Worm (Caenorhabditis elegans): ENCODE measurements around the gene Y38C1AA.19.

Y38C1AA.19 gene

ce11 chrIV:139652-140051, 20.3 kb upstream of the Y38C1AA.19 start:
- no peak for TF ChIP-seq ztf-23 (GFP tag; IDR thresholded peaks at IDR 0.05)
- no peak for TF ChIP-seq ztf-29 (GFP tag; IDR thresholded peaks at IDR 0.05)
- no peak for TF ChIP-seq flt-1 (GFP tag; IDR thresholded peaks at IDR 0.05)
- no peak for TF ChIP-seq ref-1 (GFP tag; conservative IDR thresholded peaks at IDR 0.05)

ce11 chrIV:141022-141421, 18.9 kb upstream of the Y38C1AA.19 start:
- TF ChIP-seq tab-1 (GFP tag; IDR thresholded peaks at IDR 0.05), result no peak

DNA sequence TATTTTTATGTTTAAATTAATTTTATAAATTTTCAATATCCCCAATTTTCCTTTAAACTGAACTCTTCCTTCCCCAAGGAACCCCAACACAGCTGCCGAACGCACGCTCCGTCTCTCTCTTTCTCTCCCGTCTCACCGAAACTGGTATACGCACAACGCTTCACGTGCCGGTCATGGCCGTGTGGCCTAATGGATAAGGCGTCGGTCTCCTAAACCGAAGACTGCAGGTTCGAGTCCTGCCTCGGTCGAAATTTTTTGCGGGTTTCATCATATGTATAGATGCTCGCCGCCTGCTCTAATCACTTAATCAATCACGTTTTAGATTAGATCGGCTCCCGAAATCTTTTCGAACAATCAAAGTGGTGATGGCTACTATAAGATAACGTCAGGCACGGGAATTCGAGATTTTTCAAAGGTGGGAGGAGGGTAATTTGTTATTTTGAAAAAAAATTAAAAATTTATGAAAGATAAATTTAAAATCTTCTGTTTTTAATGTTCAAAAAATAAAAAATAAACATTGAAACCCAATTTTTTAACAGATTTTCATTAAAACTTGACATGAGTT, 16.1 kb upstream of the Y38C1AA.19 start:
- TF ChIP-seq ztf-29 (GFP tag; IDR thresholded peaks at IDR 0.05), result peak; percentile 98
- TF ChIP-seq tab-1 (GFP tag; IDR thresholded peaks at IDR 0.05), result peak; percentile 99
- peak; percentile 97 for TF ChIP-seq klf-2 (GFP tag; conservative IDR thresholded peaks at IDR 0.05)
- peak; percentile 94 for TF ChIP-seq T22C8.4 (GFP tag; IDR thresholded peaks at IDR 0.05)
- peak; percentile 70 for TF ChIP-seq med-1 (GFP tag; optimal IDR thresholded peaks at IDR 0.05; ENCODE audit: insufficient read depth)
- TF ChIP-seq cog-1 (tag; optimal IDR thresholded peaks at IDR 0.05), result peak; percentile 94
- peak; percentile 96 for TF ChIP-seq ztf-23 (GFP tag; IDR thresholded peaks at IDR 0.05)
- peak; percentile 95 for TF ChIP-seq ref-1 (GFP tag; conservative IDR thresholded peaks at IDR 0.05)
- TF ChIP-seq flt-1 (GFP tag; IDR thresholded peaks at IDR 0.05), result peak; percentile 98

ce11 chrIV:147819-148218, 12.1 kb upstream of the Y38C1AA.19 start, which contains the start of gene col-99:
col-99 (minus strand) TSS chrIV:147919.
- TF ChIP-seq med-1 (GFP tag; optimal IDR thresholded peaks at IDR 0.05; ENCODE audit: insufficient read depth), result no peak
- TF ChIP-seq klf-2 (GFP tag; conservative IDR thresholded peaks at IDR 0.05), result no peak
- TF ChIP-seq T22C8.4 (GFP tag; IDR thresholded peaks at IDR 0.05), result no peak
- no peak for TF ChIP-seq cog-1 (tag; optimal IDR thresholded peaks at IDR 0.05)
- TF ChIP-seq flt-1 (GFP tag; IDR thresholded peaks at IDR 0.05), result no peak
- no peak for TF ChIP-seq ztf-23 (GFP tag; IDR thresholded peaks at IDR 0.05)

DNA sequence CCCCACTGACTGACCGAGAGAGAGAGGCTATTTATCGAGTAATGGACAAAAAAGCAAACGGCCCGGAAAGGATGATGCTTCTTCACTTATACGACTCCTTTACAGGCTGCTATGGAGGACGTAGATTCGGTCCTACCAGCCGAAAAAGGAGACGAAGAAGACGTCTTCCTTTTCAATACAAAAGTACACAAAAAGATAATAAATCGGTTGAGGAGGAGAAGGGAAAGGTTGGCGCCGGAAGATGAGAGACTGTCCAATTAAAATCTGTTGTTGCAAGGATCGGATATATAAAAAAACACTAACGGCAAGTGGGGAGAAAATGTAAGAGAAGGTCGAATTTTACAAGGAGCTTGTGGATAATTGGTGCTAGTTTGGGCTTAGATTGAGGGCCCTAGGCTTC, 11.2 kb upstream of the Y38C1AA.19 start:
- no peak for TF ChIP-seq ref-1 (GFP tag; conservative IDR thresholded peaks at IDR 0.05)

DNA sequence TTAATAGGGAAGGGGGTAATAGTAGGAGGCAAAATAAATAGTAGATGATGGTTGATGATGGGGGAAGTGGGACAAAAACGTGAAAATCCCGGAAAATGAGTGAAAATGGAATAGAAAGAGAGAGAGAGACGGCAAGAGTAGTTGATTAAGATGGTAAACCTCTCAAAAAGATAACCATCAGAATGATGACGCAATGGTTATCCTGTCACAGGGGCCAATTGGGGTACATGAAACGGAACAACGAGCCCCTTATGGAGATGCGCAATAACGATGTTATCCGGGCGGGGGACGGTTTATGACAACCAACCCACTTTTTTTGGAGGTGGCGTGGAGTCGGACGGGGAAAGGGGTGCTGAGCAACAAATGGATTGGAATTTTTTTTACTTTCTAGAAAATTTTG, 10.2 kb upstream of the Y38C1AA.19 start:
- TF ChIP-seq ztf-29 (GFP tag; IDR thresholded peaks at IDR 0.05), result no peak
- no peak for TF ChIP-seq klf-2 (GFP tag; conservative IDR thresholded peaks at IDR 0.05)
- no peak for TF ChIP-seq tab-1 (GFP tag; IDR thresholded peaks at IDR 0.05)
- no peak for TF ChIP-seq flt-1 (GFP tag; IDR thresholded peaks at IDR 0.05)
- TF ChIP-seq T22C8.4 (GFP tag; IDR thresholded peaks at IDR 0.05), result no peak
- no peak for TF ChIP-seq med-1 (GFP tag; optimal IDR thresholded peaks at IDR 0.05; ENCODE audit: insufficient read depth)
- no peak for TF ChIP-seq ref-1 (GFP tag; conservative IDR thresholded peaks at IDR 0.05)
- no peak for TF ChIP-seq ztf-23 (GFP tag; IDR thresholded peaks at IDR 0.05)
- TF ChIP-seq cog-1 (tag; optimal IDR thresholded peaks at IDR 0.05), result no peak

- TF ChIP-seq ztf-23 (GFP tag; IDR thresholded peaks at IDR 0.05) (no peak), tab-1 (GFP tag; IDR thresholded peaks at IDR 0.05) (no peak), ref-1 (GFP tag; conservative IDR thresholded peaks at IDR 0.05) (no peak), T22C8.4 (GFP tag; IDR thresholded peaks at IDR 0.05) (no peak), klf-2 (GFP tag; conservative IDR thresholded peaks at IDR 0.05) (no peak), med-1 (GFP tag; optimal IDR thresholded peaks at IDR 0.05; ENCODE audit: insufficient read depth) (no peak), cog-1 (tag; optimal IDR thresholded peaks at IDR 0.05) (no peak), flt-1 (GFP tag; IDR thresholded peaks at IDR 0.05) (no peak), ztf-29 (GFP tag; IDR thresholded peaks at IDR 0.05) (no peak)
Measured at ce11 chrIV:157809-158208, 2.2 kb upstream of the Y38C1AA.19 start, which contains the start of gene gegf-1. gegf-1 (minus strand) TSS chrIV:157909.

DNA sequence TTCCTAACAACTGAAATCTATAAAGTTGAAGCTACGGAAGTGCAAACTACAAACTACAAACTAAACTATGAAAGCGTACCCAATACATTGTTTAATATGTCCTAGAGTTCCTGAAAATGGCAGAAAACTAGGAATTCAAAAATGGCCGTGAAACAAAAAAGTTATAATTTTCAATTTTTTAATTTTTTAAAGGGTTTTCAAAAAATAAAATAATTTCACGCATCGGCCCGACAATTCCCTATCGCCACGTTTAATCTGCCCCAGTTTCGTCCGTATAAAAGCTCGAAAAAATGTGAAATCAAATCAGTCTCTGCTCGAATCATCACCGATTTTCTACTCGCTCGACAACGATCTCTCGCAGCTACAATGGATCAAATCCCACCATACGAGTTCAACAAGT, 1.3 kb upstream of the Y38C1AA.19 start, which contains the start of gene Y38C1AA.7:
Y38C1AA.7 (plus strand) TSS at position 301 of the 400 bp plus-strand sequence.
- TF ChIP-seq tab-1 (GFP tag; IDR thresholded peaks at IDR 0.05) (no peak), T22C8.4 (GFP tag; IDR thresholded peaks at IDR 0.05) (no peak), med-1 (GFP tag; optimal IDR thresholded peaks at IDR 0.05; ENCODE audit: insufficient read depth) (no peak), klf-2 (GFP tag; conservative IDR thresholded peaks at IDR 0.05) (no peak), ztf-23 (GFP tag; IDR thresholded peaks at IDR 0.05) (no peak), flt-1 (GFP tag; IDR thresholded peaks at IDR 0.05) (no peak), cog-1 (tag; optimal IDR thresholded peaks at IDR 0.05) (no peak), ref-1 (GFP tag; conservative IDR thresholded peaks at IDR 0.05) (no peak), ztf-29 (GFP tag; IDR thresholded peaks at IDR 0.05) (no peak)

- TF ChIP-seq flt-1 (GFP tag; IDR thresholded peaks at IDR 0.05), result no peak
Measured at ce11 chrIV:162530-162929, 2.6 kb downstream of the Y38C1AA.19 start, which contains the start of gene Y38C1AA.6. Y38C1AA.6 (plus strand) TSS chrIV:162830.

DNA sequence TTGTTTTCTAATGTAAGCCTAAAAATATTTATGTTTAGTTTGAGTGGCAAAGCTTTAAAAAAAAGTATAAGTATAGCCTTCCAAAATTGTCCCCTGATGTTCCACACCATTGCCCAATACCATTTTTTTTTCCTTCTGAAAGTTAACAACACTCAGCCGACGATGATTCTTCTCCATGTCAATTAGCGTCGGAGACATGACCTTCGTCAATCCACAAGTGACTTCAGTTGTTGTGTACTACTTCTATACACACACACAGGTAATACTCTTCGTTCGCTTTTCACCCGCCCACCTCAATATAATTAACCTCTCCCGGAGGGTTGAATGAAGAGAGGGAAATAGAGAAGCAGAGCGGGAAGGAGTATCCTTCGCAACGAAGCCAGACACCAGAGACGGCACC, 4.8 kb downstream of the Y38C1AA.19 start, which contains the start of gene cutl-24:
cutl-24 (plus strand) TSS at position 301 of the 400 bp plus-strand sequence.
- no peak for TF ChIP-seq cog-1 (tag; optimal IDR thresholded peaks at IDR 0.05)
- TF ChIP-seq ztf-23 (GFP tag; IDR thresholded peaks at IDR 0.05), result no peak
- TF ChIP-seq tab-1 (GFP tag; IDR thresholded peaks at IDR 0.05), result no peak
- no peak for TF ChIP-seq T22C8.4 (GFP tag; IDR thresholded peaks at IDR 0.05)
- no peak for TF ChIP-seq med-1 (GFP tag; optimal IDR thresholded peaks at IDR 0.05; ENCODE audit: insufficient read depth)
- TF ChIP-seq klf-2 (GFP tag; conservative IDR thresholded peaks at IDR 0.05), result no peak
- no peak for TF ChIP-seq ztf-29 (GFP tag; IDR thresholded peaks at IDR 0.05)
- no peak for TF ChIP-seq ref-1 (GFP tag; conservative IDR thresholded peaks at IDR 0.05)
- TF ChIP-seq flt-1 (GFP tag; IDR thresholded peaks at IDR 0.05), result no peak

ce11 chrIV:171036-171435, 11.1 kb downstream of the Y38C1AA.19 start:
- TF ChIP-seq med-1 (GFP tag; optimal IDR thresholded peaks at IDR 0.05; ENCODE audit: insufficient read depth), result no peak
- TF ChIP-seq tab-1 (GFP tag; IDR thresholded peaks at IDR 0.05), result no peak
- TF ChIP-seq ztf-29 (GFP tag; IDR thresholded peaks at IDR 0.05), result no peak
- no peak for TF ChIP-seq T22C8.4 (GFP tag; IDR thresholded peaks at IDR 0.05)
- no peak for TF ChIP-seq klf-2 (GFP tag; conservative IDR thresholded peaks at IDR 0.05)
- no peak for TF ChIP-seq flt-1 (GFP tag; IDR thresholded peaks at IDR 0.05)
- no peak for TF ChIP-seq cog-1 (tag; optimal IDR thresholded peaks at IDR 0.05)
- TF ChIP-seq ztf-23 (GFP tag; IDR thresholded peaks at IDR 0.05), result no peak
- TF ChIP-seq ref-1 (GFP tag; conservative IDR thresholded peaks at IDR 0.05), result no peak
